Worm (Caenorhabditis elegans): ENCODE data around the gene srlf-32.

DNA sequence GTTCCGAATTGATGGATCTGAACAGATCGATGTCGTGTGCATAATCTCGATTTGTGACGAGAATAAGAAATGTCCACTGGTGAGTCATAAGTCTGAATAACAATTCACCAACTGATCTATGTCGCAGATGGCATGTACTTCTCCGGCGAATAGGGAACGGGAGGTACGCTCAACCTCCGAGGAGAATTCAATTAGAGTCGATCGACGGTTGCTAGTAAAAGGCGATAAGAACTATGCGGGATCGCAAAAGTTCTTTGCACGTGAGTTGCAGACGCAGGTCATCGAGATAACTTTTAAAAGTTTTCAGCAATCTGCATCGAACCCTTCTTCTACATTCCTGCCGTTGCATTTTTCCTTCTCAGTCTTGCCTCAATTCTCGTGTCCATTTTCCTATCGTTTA is 43.3 kb upstream of the srlf-32 start:
- TF ChIP-seq ref-1 (GFP tag; conservative IDR thresholded peaks at IDR 0.05) (no peak), flt-1 (GFP tag; IDR thresholded peaks at IDR 0.05) (no peak)
